Worm (Caenorhabditis elegans) whole organism, L3 larva: Measurements from ENCODE around the gene C07G3.10.

Source experiments
- ceh-82 ChIP-seq: fragments of 150-350 bp; optimal IDR thresholded peaks from 2 replicates; lab custom pipeline; 2014; ENCODE audit warnings: missing biosample characterization, missing genetic modification characterization
- egl-27 ChIP-seq: sonication (generic microtip); optimal IDR thresholded peaks from 4 replicates; lab custom pipeline; 2017; ENCODE audit warnings: missing biosample characterization, missing genetic modification reagents, missing genetic modification characterization
- elt-2 ChIP-seq: sonication (generic microtip); optimal IDR thresholded peaks from 2 replicates; lab custom pipeline; 2016; ENCODE audit warnings: missing genetic modification reagents, mild to moderate bottlenecking, missing genetic modification characterization, missing compliant biosample characterization
- elt-3 ChIP-seq, 3 experiments: fragments of 150-350 bp in 1 of 3; sonication (generic microtip) in 2 of 3; optimal IDR thresholded peaks; 2 replicates in 2 of 3; 4 replicates in 1 of 3; lab custom pipeline; 2014 to 2017; ENCODE audit warnings: missing biosample characterization in 3 of 3, missing genetic modification characterization in 3 of 3
- jun-1 ChIP-seq: fragments of 150-350 bp; optimal IDR thresholded peaks from 2 replicates; lab custom pipeline; 2014; ENCODE audit warnings: missing biosample characterization, missing genetic modification reagents, missing genetic modification characterization
- nhr-23 ChIP-seq: fragments of 150-350 bp; optimal IDR thresholded peaks from 2 replicates; lab custom pipeline; 2014; ENCODE audit warnings: missing biosample characterization, missing genetic modification reagents, missing genetic modification characterization
- nhr-28 ChIP-seq: fragments of 150-350 bp; optimal IDR thresholded peaks from 2 replicates; lab custom pipeline; 2014; ENCODE audit warnings: missing biosample characterization, missing genetic modification characterization
- nhr-76 ChIP-seq: fragments of 150-350 bp; sonication (generic microtip); optimal IDR thresholded peaks from 5 replicates; lab custom pipeline; 2014; ENCODE audit warnings: missing biosample characterization, missing genetic modification characterization
- pqm-1 ChIP-seq: fragments of 150-350 bp; optimal IDR thresholded peaks from 2 replicates; lab custom pipeline; 2017; ENCODE audit warnings: missing biosample characterization, missing genetic modification characterization, inconsistent platforms
- zag-1 ChIP-seq: fragments of 150-350 bp; optimal IDR thresholded peaks from 2 replicates; lab custom pipeline; 2014; ENCODE audit warnings: missing biosample characterization, missing genetic modification characterization
- ztf-11 ChIP-seq: fragments of 150-350 bp; optimal IDR thresholded peaks from 2 replicates; lab custom pipeline; 2014; ENCODE audit warnings: missing biosample characterization, missing genetic modification characterization

ce11 chrV:3507691-3508090 is 5.6 kb downstream of the C07G3.10 start, which contains the start of gene str-225:
- TF ChIP-seq elt-2 (no peak), jun-1 (tag; lab: Kevin White, UChicago) (no peak), zag-1 (tag; lab: Kevin White, UChicago) (no peak), pqm-1 (no peak), ztf-11 (tag; lab: Kevin White, UChicago) (no peak), ceh-82 (tag; lab: Kevin White, UChicago) (no peak), nhr-23 (tag; lab: Kevin White, UChicago) (no peak), nhr-76 (tag; lab: Kevin White, UChicago) (no peak), egl-27 (no peak), nhr-28 (no peak), elt-3 (tag; optimal IDR thresholded peaks at IDR 0.05; lab: Kevin White, UChicago) (no peak)
